Fruit fly (Drosophila melanogaster): ENCODE measurements around the gene CG10663.

Gene CG10663

dm6 chr3L:12432392-12433012, 52.3 kb downstream of the CG10663 start, which contains the start of gene toe:
Gene toe (minus strand): TSS chr3L:12432668.
- TF ChIP-seq CG8478 (optimal IDR thresholded peaks at IDR 0.05) = no peak
- no peak for TF ChIP-seq CTCF (optimal IDR thresholded peaks at IDR 0.05)
